Worm (Caenorhabditis elegans) whole organism, late embryonic: ENCODE data around the gene F35A5.1.

ENCODE experiments used
- che-1 ChIP-seq: sonication (generic microtip); optimal IDR thresholded peaks from 2 replicates; lab custom pipeline; 2016; ENCODE audit warnings: mild to moderate bottlenecking, missing genetic modification characterization, missing compliant biosample characterization
- lim-6 ChIP-seq: sonication (generic microtip); optimal IDR thresholded peaks from 2 replicates; lab custom pipeline; 2016; ENCODE audit warnings: missing genetic modification characterization, missing compliant biosample characterization

DNA sequence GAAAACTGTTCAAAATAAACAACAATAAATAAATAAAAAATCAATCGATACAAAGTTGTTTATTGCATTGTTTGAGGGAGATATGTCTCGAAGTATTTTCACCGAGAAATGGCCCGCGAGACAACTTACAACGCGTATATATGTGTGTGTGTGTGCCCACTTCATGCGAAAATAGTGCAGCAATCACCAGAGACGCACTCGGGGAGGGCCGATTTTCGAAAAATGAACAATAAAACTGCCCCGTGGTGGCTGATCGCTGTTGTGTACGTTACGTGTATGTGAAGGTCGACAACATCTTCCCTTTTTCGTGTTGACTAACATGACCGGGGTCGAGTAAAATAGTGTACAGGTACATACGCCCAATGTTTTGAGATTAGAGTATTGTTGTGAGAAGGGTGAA, 18.8 kb upstream of the F35A5.1 start:
- TF ChIP-seq lim-6 (no peak), che-1 (tag; lab: Kevin White, UChicago) (no peak)
